Worm (Caenorhabditis elegans) whole organism, L1 larva: ENCODE data around the gene W04B5.6.

Experiments used
- C34B4.2 ChIP-seq: sonication (generic microtip); optimal IDR thresholded peaks from 2 replicates; lab custom pipeline; 2017; ENCODE audit warnings: mild to moderate bottlenecking, missing genetic modification characterization, missing compliant biosample characterization
- F16B12.6 ChIP-seq: fragments of 150-350 bp; optimal IDR thresholded peaks from 2 replicates; lab custom pipeline; 2014; ENCODE audit warnings: missing biosample characterization, missing genetic modification characterization
- aha-1 ChIP-seq: fragments of 150-350 bp; optimal IDR thresholded peaks from 2 replicates; lab custom pipeline; 2014; ENCODE audit warnings: missing biosample characterization, missing genetic modification characterization
- ceh-8 ChIP-seq: fragments of 200-800 bp; sonication (Bioruptor generic); optimal IDR thresholded peaks from 2 replicates; lab custom pipeline; 2018; ENCODE audit warnings: mild to moderate bottlenecking, missing genetic modification characterization, moderate library complexity, missing compliant biosample characterization
- dsc-1 ChIP-seq: sonication (generic microtip); optimal IDR thresholded peaks from 2 replicates; lab custom pipeline; 2016; ENCODE audit warnings: mild to moderate bottlenecking, missing genetic modification characterization, missing compliant biosample characterization
- efl-1 ChIP-seq, 4 experiments: fragments of 150-350 bp; optimal IDR thresholded peaks in 3 of 4; peaks in 1 of 4; 1 replicate in 1 of 4; 2 replicates in 3 of 4; lab custom pipeline; 2014; ENCODE audit warnings: missing biosample characterization in 2 of 4, missing genetic modification characterization in 2 of 4, missing genetic modification reagents in 2 of 4
- egl-13 ChIP-seq: sonication (generic microtip); optimal IDR thresholded peaks from 2 replicates; lab custom pipeline; 2016; ENCODE audit warnings: missing genotype, missing genetic modification reagents, missing genetic modification characterization, missing compliant biosample characterization
- ets-5 ChIP-seq: fragments of 200-800 bp; sonication (Bioruptor generic); IDR thresholded peaks from 2 replicates; pipeline ENCODE4 v1.3.6; 2022; ENCODE audit warnings: missing genetic modification characterization, missing compliant biosample characterization
- fkh-10 ChIP-seq: sonication (generic microtip); optimal IDR thresholded peaks from 2 replicates; lab custom pipeline; 2017; ENCODE audit warnings: missing biosample characterization, missing genetic modification reagents, missing genetic modification characterization
- fkh-4 ChIP-seq: sonication (generic microtip); optimal IDR thresholded peaks from 2 replicates; lab custom pipeline; 2016; ENCODE audit warnings: missing compliant biosample characterization, missing genetic modification characterization, borderline replicate concordance
- isw-1 ChIP-seq: fragments of 200-800 bp; sonication (Bioruptor generic); IDR thresholded peaks from 2 replicates; pipeline ENCODE4 v1.3.6; 2022; ENCODE audit warnings: missing genetic modification characterization, missing compliant biosample characterization
- lin-13 ChIP-seq: fragments of 150-350 bp; optimal IDR thresholded peaks from 2 replicates; lab custom pipeline; 2014; ENCODE audit warnings: missing biosample characterization, missing genetic modification reagents, missing genetic modification characterization
- lin-14 ChIP-seq: fragments of 200-800 bp; sonication (Bioruptor generic); optimal IDR thresholded peaks from 2 replicates; lab custom pipeline; 2018; ENCODE audit warnings: mild to moderate bottlenecking, missing genetic modification characterization, moderate library complexity, missing compliant biosample characterization
- mdl-1 ChIP-seq, 2 experiments: fragments of 150-350 bp; optimal IDR thresholded peaks; 2 replicates each; lab custom pipeline; 2014 to 2017; ENCODE audit warnings: missing biosample characterization in 2 of 2, missing genetic modification characterization in 2 of 2, inconsistent platforms in 1 of 2
- nhr-84 ChIP-seq: sonication (generic microtip); optimal IDR thresholded peaks from 2 replicates; lab custom pipeline; 2017; ENCODE audit warnings: missing biosample characterization, missing genetic modification characterization
- pax-3 ChIP-seq: fragments of 200-800 bp; sonication (Bioruptor generic); optimal IDR thresholded peaks from 2 replicates; lab custom pipeline; 2018; ENCODE audit warnings: mild to moderate bottlenecking, missing genetic modification characterization, moderate library complexity, missing compliant biosample characterization
- pqm-1 ChIP-seq: sonication (generic microtip); optimal IDR thresholded peaks from 3 replicates; lab custom pipeline; 2017; ENCODE audit warnings: missing biosample characterization, missing genetic modification characterization
- snpc-4 ChIP-seq: fragments of 150-350 bp; optimal IDR thresholded peaks from 2 replicates; lab custom pipeline; 2014; ENCODE audit warnings: missing biosample characterization, missing genetic modification characterization
- tbx-2 ChIP-seq: sonication (generic microtip); optimal IDR thresholded peaks from 2 replicates; lab custom pipeline; 2016; ENCODE audit warnings: missing genetic modification characterization, missing compliant biosample characterization
- unc-130 ChIP-seq: fragments of 150-350 bp; optimal IDR thresholded peaks from 2 replicates; lab custom pipeline; 2017; ENCODE audit warnings: missing biosample characterization, missing genetic modification characterization, inconsistent platforms
- unc-62 ChIP-seq: fragments of 150-350 bp; optimal IDR thresholded peaks from 2 replicates; lab custom pipeline; 2014; ENCODE audit warnings: missing biosample characterization, missing genetic modification reagents, missing genetic modification characterization

The W04B5.6 gene

DNA sequence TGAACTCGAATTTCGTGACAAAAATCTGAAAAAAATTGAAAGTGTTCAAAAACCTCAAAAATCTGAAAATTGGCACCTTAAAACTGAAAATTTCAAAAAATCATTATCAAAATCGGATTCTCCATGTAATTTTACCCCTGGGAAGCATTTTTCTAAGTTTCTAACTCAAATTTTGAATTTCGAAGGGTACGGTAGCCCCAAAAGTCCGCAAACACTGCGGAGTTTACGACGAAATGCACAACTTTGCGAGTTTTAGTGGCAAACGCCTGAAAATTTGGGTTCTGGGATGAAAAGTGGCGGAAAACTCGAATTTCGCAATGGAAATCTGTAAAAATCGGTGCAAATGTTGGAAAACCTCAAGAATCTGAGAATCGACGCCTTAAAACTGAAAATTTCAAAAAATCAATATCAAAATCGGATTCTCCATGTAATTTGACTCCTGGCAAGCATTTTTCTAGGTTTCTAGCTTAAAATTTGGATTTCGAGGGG is 41.6 kb downstream of the W04B5.6 start:
- TF ChIP-seq efl-1 (optimal IDR thresholded peaks at IDR 0.05; lab: Kevin White, UChicago) = no peak
- TF ChIP-seq efl-1 (GFP tag; optimal IDR thresholded peaks at IDR 0.05 in 1 of 2; lab: Kevin White, UChicago) = peak in 1 of 2 experiments; percentile 91
- TF ChIP-seq unc-62 (GFP tag; lab: Kevin White, UChicago) = no peak
- peak; percentile 27 for TF ChIP-seq lin-13

DNA sequence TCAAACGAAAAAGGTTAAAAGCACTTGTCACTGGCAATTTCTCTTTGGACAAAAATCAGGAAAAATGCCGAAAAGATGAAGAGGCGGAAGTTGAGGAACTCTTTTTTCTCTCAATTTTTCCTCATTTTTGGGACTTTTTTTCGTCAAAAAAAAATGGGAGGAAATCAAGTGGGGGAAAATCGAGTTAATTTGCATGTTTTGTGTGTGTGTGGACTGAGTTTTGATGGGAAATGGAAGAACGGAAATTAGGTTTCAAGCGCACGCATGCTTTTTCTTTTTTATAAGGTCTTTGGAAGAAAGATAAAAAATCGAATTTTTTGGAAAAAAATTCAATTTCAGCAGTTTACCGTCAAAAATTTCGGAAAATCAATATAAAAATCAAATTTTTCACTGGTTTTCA is 43.6 kb downstream of the W04B5.6 start:
- no peak for TF ChIP-seq efl-1 (optimal IDR thresholded peaks at IDR 0.05; lab: Kevin White, UChicago)
- TF ChIP-seq efl-1 (GFP tag; optimal IDR thresholded peaks at IDR 0.05 in 1 of 2; lab: Kevin White, UChicago) = peak in 1 of 2 experiments; percentile 72
- peak; percentile 38 for TF ChIP-seq fkh-10 (GFP tag; lab: Kevin White, UChicago)
- TF ChIP-seq mdl-1 (tag; optimal IDR thresholded peaks at IDR 0.05; lab: Kevin White, UChicago) = no peak
- peak; percentile 72 for TF ChIP-seq lin-14 (GFP tag; lab: Kevin White, UChicago)

DNA sequence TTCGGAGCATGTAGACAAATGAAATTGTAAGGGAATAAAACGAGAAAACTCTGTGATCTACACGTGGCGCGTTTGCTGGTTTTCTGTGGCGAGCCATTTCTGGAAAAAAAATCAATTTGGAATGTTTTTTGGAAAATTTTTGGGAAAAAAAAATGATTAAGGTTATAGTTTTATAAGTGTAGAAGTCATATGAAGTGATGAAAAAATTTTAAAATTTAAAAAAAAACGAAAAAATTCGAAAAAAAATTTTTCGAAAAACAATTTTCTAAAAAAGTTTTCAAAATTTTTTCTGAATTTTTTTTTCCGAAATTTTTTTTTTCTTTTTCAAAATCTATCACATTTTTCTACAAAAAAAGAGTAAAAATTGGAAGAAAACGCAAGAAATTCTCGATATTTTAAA is 48.8 kb downstream of the W04B5.6 start, which contains the start of gene H14E04.3:
TSS of gene H14E04.3 (minus strand) at position 101 of the 400 bp plus-strand sequence.
- no peak for TF ChIP-seq F16B12.6 (tag; lab: Kevin White, UChicago)
- TF ChIP-seq lin-13 = no peak
- no peak for TF ChIP-seq pax-3 (tag; lab: Kevin White, UChicago)
- TF ChIP-seq snpc-4 (tag; lab: Kevin White, UChicago) = no peak
- no peak for TF ChIP-seq C34B4.2 (tag; lab: Kevin White, UChicago)
- TF ChIP-seq isw-1 = no peak
- TF ChIP-seq dsc-1 (tag; lab: Kevin White, UChicago) = no peak
- TF ChIP-seq pqm-1 (tag; lab: Kevin White, UChicago) = no peak
- no peak for TF ChIP-seq ceh-8
- TF ChIP-seq fkh-10 (GFP tag; lab: Kevin White, UChicago) = no peak
- TF ChIP-seq aha-1 (tag; lab: Kevin White, UChicago) = no peak
- TF ChIP-seq fkh-4 (tag; lab: Kevin White, UChicago) = no peak
- TF ChIP-seq ets-5 = no peak
- no peak for TF ChIP-seq egl-13 (tag; lab: Kevin White, UChicago)
- TF ChIP-seq tbx-2 = no peak
- TF ChIP-seq nhr-84 (tag; lab: Kevin White, UChicago) = no peak
- no peak for TF ChIP-seq unc-130 (tag; lab: Kevin White, UChicago)
